Worm (Caenorhabditis elegans) whole organism, L3 larva: Measurements from ENCODE around the gene F49H6.17.

Experiments
- ama-1 ChIP-seq: fragments of 150-350 bp; optimal IDR thresholded peaks from 2 replicates; lab custom pipeline; 2018
- egl-27 ChIP-seq: sonication (generic microtip); optimal IDR thresholded peaks from 4 replicates; lab custom pipeline; 2017; ENCODE audit warnings: missing biosample characterization, missing genetic modification reagents, missing genetic modification characterization
- elt-3 ChIP-seq, 3 experiments: fragments of 150-350 bp in 1 of 3; sonication (generic microtip) in 2 of 3; optimal IDR thresholded peaks; 2 replicates in 2 of 3; 4 replicates in 1 of 3; lab custom pipeline; 2014 to 2017; ENCODE audit warnings: missing biosample characterization in 3 of 3, missing genetic modification characterization in 3 of 3
- fkh-10 ChIP-seq: sonication (generic microtip); optimal IDR thresholded peaks from 2 replicates; lab custom pipeline; 2017; ENCODE audit warnings: missing biosample characterization, missing genetic modification reagents, missing genetic modification characterization
- lin-15B ChIP-seq: fragments of 150-350 bp; optimal IDR thresholded peaks from 2 replicates; lab custom pipeline; 2014; ENCODE audit warnings: missing biosample characterization, missing genetic modification characterization
- mdl-1 ChIP-seq: fragments of 150-350 bp; optimal IDR thresholded peaks from 2 replicates; lab custom pipeline; 2014; ENCODE audit warnings: missing biosample characterization, missing genetic modification characterization
- nfya-1 ChIP-seq: sonication (generic microtip); optimal IDR thresholded peaks from 2 replicates; lab custom pipeline; 2017; ENCODE audit warnings: missing genetic modification characterization, mild to moderate bottlenecking, missing compliant biosample characterization, antibody characterized with exemption, moderate library complexity; ENCODE audit not compliant: insufficient read depth
- nhr-11 ChIP-seq: fragments of 150-350 bp; optimal IDR thresholded peaks from 2 replicates; lab custom pipeline; 2014; ENCODE audit warnings: missing biosample characterization, missing genetic modification characterization
- nhr-12 ChIP-seq: fragments of 150-350 bp; optimal IDR thresholded peaks from 2 replicates; lab custom pipeline; 2014; ENCODE audit warnings: missing biosample characterization, missing genetic modification characterization
- nhr-28 ChIP-seq: fragments of 150-350 bp; optimal IDR thresholded peaks from 2 replicates; lab custom pipeline; 2014; ENCODE audit warnings: missing biosample characterization, missing genetic modification characterization
- snpc-4 ChIP-seq: fragments of 150-350 bp; optimal IDR thresholded peaks from 2 replicates; lab custom pipeline; 2014; ENCODE audit warnings: missing biosample characterization, missing genetic modification characterization
- ztf-11 ChIP-seq: fragments of 150-350 bp; optimal IDR thresholded peaks from 2 replicates; lab custom pipeline; 2014; ENCODE audit warnings: missing biosample characterization, missing genetic modification characterization

DNA sequence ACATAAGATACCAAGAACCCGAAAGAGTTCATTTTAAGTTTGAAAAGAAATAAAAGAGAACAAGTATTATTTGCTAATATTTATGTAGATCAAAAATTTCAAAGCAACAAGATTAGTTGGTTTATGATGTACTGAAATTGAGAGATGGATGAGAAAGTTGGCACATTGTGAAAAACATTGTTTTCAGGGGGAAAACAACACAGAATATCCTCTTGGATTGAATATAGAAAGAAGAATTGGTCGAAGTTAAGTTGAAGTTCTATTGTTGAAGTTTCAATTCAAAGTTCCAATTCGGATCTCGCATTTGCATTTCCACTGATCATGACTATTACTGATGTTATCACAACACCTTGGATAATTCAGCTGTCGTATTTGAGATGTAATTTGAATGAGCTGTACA is 19.2 kb upstream of the F49H6.17 start:
- TF ChIP-seq mdl-1 (tag; lab: Kevin White, UChicago) (no peak), ama-1 (lab: Kevin White, UChicago) (no peak), fkh-10 (GFP tag; lab: Kevin White, UChicago) (no peak), egl-27 (no peak), nhr-11 (no peak), nhr-12 (no peak), nhr-28 (tag; lab: Kevin White, UChicago) (no peak), ztf-11 (no peak), elt-3 (tag; optimal IDR thresholded peaks at IDR 0.05; lab: Kevin White, UChicago) (no peak), lin-15B (no peak), snpc-4 (tag; lab: Kevin White, UChicago) (no peak), nfya-1 (tag; lab: Kevin White, UChicago) (no peak)
